Fruit fly (Drosophila melanogaster) whole organism, pupa: ENCODE data around the gene Fit1.

ENCODE experiments used
- CG10348 ChIP-seq: fragments of 200-800 bp; sonication (Bioruptor generic); IDR thresholded peaks from 2 replicates; pipeline ENCODE4 v1.3.6; 2022; ENCODE audit warnings: missing biosample characterization, missing genetic modification characterization
- CG12605 ChIP-seq: fragments of 200-800 bp; sonication (Bioruptor generic); IDR thresholded peaks from 2 replicates; pipeline ENCODE4 v1.3.6; 2022; ENCODE audit warnings: missing biosample characterization, missing genetic modification characterization
- CG13204 ChIP-seq: fragments of 200-800 bp; sonication (Bioruptor generic); optimal IDR thresholded peaks from 2 replicates; lab custom pipeline; 2018; ENCODE audit warnings: missing biosample characterization, mild to moderate bottlenecking, missing genetic modification characterization, moderate library complexity
- CG14655 ChIP-seq: fragments of 200-800 bp; sonication (Bioruptor generic); optimal IDR thresholded peaks from 3 replicates; lab custom pipeline; 2017; ENCODE audit warnings: mild to moderate bottlenecking, missing biosample characterization, missing genetic modification reagents, missing genetic modification characterization
- CG15710 ChIP-seq: fragments of 200-800 bp; sonication (Bioruptor generic); optimal IDR thresholded peaks from 2 replicates; lab custom pipeline; 2018; ENCODE audit warnings: missing biosample characterization, mild to moderate bottlenecking, missing genetic modification characterization, moderate library complexity
- CG17806 ChIP-seq: fragments of 200-800 bp; sonication (Bioruptor generic); optimal IDR thresholded peaks from 2 replicates; lab custom pipeline; 2018; ENCODE audit warnings: missing biosample characterization, mild to moderate bottlenecking, missing genetic modification characterization, moderate library complexity
- CG32121 ChIP-seq: fragments of 200-800 bp; sonication (Bioruptor generic); IDR thresholded peaks from 2 replicates; pipeline ENCODE4 v1.3.6; 2022; ENCODE audit warnings: missing biosample characterization, missing genetic modification characterization
- CG34367 ChIP-seq: fragments of 200-800 bp; sonication (Bioruptor generic); optimal IDR thresholded peaks from 2 replicates; lab custom pipeline; 2018; ENCODE audit warnings: missing biosample characterization, mild to moderate bottlenecking, missing genetic modification characterization
- CG4496 ChIP-seq: fragments of 200-800 bp; sonication (Bioruptor generic); IDR thresholded peaks from 3 replicates; pipeline ENCODE4 v1.3.6; 2022; ENCODE audit warnings: missing biosample characterization, missing genetic modification characterization
- CG8159 ChIP-seq: fragments of 200-800 bp; sonication (Bioruptor generic); optimal IDR thresholded peaks from 3 replicates; lab custom pipeline; 2018; ENCODE audit warnings: missing biosample characterization, mild to moderate bottlenecking, missing genetic modification characterization, moderate library complexity
- CG8301 ChIP-seq: fragments of 200-800 bp; sonication (Bioruptor generic); optimal IDR thresholded peaks from 2 replicates; lab custom pipeline; 2018; ENCODE audit warnings: missing biosample characterization, mild to moderate bottlenecking, missing genetic modification characterization
- CG9948 ChIP-seq: fragments of 200-800 bp; sonication (Bioruptor generic); optimal IDR thresholded peaks from 2 replicates; lab custom pipeline; 2018; ENCODE audit warnings: missing biosample characterization, mild to moderate bottlenecking, missing genetic modification characterization, moderate library complexity
- D1 ChIP-seq: fragments of 200-800 bp; sonication (Bioruptor generic); optimal IDR thresholded peaks from 2 replicates; lab custom pipeline; 2018; ENCODE audit warnings: missing biosample characterization, mild to moderate bottlenecking, missing genetic modification characterization, moderate library complexity
- EcR ChIP-seq: fragments of 200-800 bp; sonication (Bioruptor generic); optimal IDR thresholded peaks from 3 replicates; lab custom pipeline; 2019; ENCODE audit warnings: missing biosample characterization, missing genetic modification characterization, mild to moderate bottlenecking, moderate library complexity, missing genetic modification reagents
- Ets98B ChIP-seq: fragments of 200-800 bp; sonication (Bioruptor generic); IDR thresholded peaks from 2 replicates; pipeline ENCODE4 v1.3.6; 2022; ENCODE audit warnings: missing biosample characterization, missing genetic modification characterization
- Pif1A ChIP-seq: fragments of 200-800 bp; sonication (Bioruptor generic); optimal IDR thresholded peaks from 3 replicates; lab custom pipeline; 2016; ENCODE audit warnings: missing biosample characterization, missing genetic modification characterization
- Pif1B ChIP-seq: fragments of 200-800 bp; sonication (Bioruptor generic); optimal IDR thresholded peaks from 3 replicates; lab custom pipeline; 2016; ENCODE audit warnings: missing biosample characterization, missing genetic modification characterization
- Snoo ChIP-seq: fragments of 200-800 bp; sonication (Bioruptor generic); optimal IDR thresholded peaks from 3 replicates; lab custom pipeline; 2017; ENCODE audit warnings: missing biosample characterization, mild to moderate bottlenecking, missing genetic modification characterization, inconsistent platforms
- fd96Ca ChIP-seq: fragments of 200-800 bp; sonication (Bioruptor generic); IDR thresholded peaks from 3 replicates; pipeline ENCODE4 v1.3.6; 2022; ENCODE audit warnings: missing biosample characterization, missing genetic modification characterization
- gl ChIP-seq: fragments of 200-800 bp; sonication (Bioruptor generic); optimal IDR thresholded peaks from 2 replicates; lab custom pipeline; 2018; ENCODE audit warnings: missing biosample characterization, mild to moderate bottlenecking, missing genetic modification characterization
- rn ChIP-seq: fragments of 200-800 bp; sonication (Bioruptor generic); IDR thresholded peaks from 2 replicates; pipeline ENCODE4 v1.3.6; 2022; ENCODE audit warnings: missing biosample characterization, missing genetic modification characterization

Gene Fit1

DNA sequence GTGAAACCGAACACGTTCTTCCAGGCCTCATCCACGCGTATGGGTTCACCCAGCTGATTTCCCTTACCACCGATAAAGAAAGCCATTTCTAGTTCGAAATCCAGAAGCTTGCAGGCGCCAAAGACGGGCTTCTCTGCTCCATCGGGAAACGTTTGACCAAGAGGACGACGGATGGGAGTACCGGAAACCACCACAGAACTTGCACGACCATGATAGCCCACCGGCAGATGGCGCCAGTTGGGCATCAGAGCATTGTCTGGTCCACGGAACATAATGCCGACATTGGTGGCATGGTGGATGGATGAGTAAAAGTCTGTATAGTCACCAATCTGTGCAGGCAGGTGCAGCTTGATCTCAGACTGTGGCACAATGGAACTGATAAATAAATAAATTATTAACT lies 30.6 kb upstream of the Fit1 start:
- TF ChIP-seq gl (tag; lab: Kevin White, UChicago) (no peak), EcR (GFP tag; lab: Kevin White, UChicago) (no peak), Pif1A (GFP tag; lab: Kevin White, UChicago) (no peak), CG13204 (GFP tag; lab: Kevin White, UChicago) (no peak), CG34367 (no peak)

DNA sequence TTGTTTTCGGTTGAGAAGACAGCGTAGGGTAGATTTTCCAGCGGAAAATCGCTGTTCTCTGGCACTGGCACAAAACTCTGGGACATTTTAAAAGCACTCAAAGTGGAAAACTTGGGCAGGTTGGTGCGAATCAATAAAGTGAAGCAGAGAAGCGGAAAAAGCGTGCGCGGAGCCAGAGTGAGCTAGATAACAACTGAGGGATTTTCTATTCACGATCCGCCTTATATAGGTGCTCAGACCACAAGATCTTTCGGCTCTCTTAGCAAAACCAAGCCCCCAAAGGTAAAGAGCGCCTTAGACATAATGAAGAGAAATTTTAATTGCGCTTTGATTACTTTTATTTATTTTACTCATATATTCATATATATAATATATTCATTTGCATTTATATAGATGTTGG lies 29.6 kb upstream of the Fit1 start, which contains the start of gene Faa:
Gene Faa (minus strand): TSS at position 200 of the 400 bp plus-strand sequence.
- TF ChIP-seq CG10348 (GFP tag; lab: Robert Waterston, UW) (no peak), CG32121 (no peak), CG13204 (GFP tag; lab: Kevin White, UChicago) (no peak), CG12605 (GFP tag; lab: Robert Waterston, UW) (no peak), CG14655 (no peak), Pif1A (GFP tag; lab: Kevin White, UChicago) (no peak), Snoo (tag; lab: Kevin White, UChicago) (no peak)

DNA sequence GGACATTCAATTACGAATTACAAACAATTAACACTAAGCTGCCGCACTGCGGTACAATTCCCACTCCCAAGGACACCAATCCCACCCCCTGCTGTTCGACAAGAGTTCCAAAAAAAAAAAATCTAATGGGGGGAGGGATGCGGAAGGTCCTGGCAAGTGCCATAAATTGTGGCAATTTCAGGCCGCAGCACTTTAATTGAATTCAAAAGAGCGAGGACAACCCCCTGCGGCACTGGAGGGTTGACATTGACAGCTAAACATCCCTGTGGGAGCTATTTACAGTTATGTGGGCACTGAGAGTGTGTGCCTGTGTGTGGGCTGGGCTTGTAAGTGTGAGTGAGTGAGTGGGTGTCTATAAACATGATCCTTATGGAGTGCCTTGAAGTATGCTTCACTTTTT lies 26.5 kb upstream of the Fit1 start:
- no peak for TF ChIP-seq CG4496 (GFP tag; lab: Robert Waterston, UW)
- no peak for TF ChIP-seq Ets98B (GFP tag; lab: Robert Waterston, UW)
- TF ChIP-seq D1 = no peak
- TF ChIP-seq CG10348 (GFP tag; lab: Robert Waterston, UW) = no peak
- no peak for TF ChIP-seq CG13204 (GFP tag; lab: Kevin White, UChicago)

DNA sequence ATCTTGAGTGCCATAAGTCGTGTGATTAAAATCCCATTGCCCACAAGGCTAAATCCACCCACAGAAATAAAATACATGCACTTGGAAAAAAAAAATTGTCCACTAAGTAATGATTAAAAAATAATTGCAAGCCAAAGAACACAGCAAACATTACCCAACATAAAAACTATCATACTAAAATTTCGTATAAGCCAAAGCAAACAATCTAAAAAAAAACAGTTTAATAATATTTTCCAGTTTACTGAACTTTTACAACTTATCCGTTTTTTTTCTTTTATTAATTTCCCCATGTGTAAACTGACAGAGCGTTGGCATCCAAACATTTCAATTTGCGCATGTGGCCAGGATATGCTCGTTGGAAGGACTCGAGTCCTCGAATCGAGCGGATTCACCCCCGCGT lies 23.1 kb upstream of the Fit1 start:
- TF ChIP-seq CG13204 (GFP tag; lab: Kevin White, UChicago) = no peak
- TF ChIP-seq CG12605 (GFP tag; lab: Robert Waterston, UW) = no peak

DNA sequence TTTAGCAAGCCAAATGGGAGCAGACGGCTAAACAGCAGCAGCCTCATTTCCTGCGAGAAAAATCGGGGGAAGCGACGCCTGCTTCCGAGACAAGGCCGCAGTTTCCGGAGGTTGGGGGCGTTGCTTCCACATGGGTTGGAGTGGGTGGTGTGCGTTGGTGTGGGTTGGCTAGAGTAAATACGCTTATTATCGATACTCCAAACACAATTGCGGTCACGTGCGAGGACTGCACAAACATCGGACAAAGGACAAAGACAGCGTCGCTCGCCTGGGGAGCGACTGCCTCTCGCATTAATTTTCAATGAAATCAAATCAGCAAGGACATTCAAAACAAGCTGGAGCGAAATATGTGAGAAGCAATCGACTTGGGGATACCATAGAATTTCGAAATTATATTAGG lies 22.1 kb upstream of the Fit1 start:
- TF ChIP-seq CG15710 = no peak
- TF ChIP-seq CG10348 (GFP tag; lab: Robert Waterston, UW) = no peak
- no peak for TF ChIP-seq CG13204 (GFP tag; lab: Kevin White, UChicago)
- no peak for TF ChIP-seq Snoo (tag; lab: Kevin White, UChicago)
- TF ChIP-seq Ets98B (GFP tag; lab: Robert Waterston, UW) = no peak
- TF ChIP-seq Pif1A (GFP tag; lab: Kevin White, UChicago) = no peak
- no peak for TF ChIP-seq CG12605 (GFP tag; lab: Robert Waterston, UW)
- TF ChIP-seq CG34367 = no peak
- no peak for TF ChIP-seq D1
- TF ChIP-seq CG9948 (tag; lab: Kevin White, UChicago) = no peak
- TF ChIP-seq Pif1B (GFP tag; lab: Kevin White, UChicago) = no peak
- no peak for TF ChIP-seq CG17806
- TF ChIP-seq fd96Ca (GFP tag; lab: Robert Waterston, UW) = no peak

DNA sequence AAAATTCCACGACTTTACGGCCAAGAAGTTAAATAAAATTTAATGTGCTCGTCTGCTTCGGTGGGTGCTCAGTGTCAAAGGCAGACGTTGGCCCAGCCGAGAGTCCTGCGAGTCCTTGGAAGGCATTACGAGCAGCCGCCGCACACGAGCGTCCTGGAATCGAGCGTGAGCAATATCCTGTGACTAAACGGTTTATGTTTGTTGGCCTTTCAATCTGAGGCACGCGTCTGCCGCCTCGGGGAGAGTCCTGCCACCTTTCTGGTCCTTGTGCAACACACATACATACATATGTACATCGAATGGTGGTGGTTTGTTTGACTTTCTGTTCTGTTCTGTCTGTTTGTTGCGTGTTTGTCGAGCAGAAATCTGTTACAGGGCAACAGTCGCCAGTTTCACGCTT lies 19.9 kb upstream of the Fit1 start:
- no peak for TF ChIP-seq CG8159 (tag; lab: Kevin White, UChicago)
- TF ChIP-seq, all 21 proteins: peak for 0

DNA sequence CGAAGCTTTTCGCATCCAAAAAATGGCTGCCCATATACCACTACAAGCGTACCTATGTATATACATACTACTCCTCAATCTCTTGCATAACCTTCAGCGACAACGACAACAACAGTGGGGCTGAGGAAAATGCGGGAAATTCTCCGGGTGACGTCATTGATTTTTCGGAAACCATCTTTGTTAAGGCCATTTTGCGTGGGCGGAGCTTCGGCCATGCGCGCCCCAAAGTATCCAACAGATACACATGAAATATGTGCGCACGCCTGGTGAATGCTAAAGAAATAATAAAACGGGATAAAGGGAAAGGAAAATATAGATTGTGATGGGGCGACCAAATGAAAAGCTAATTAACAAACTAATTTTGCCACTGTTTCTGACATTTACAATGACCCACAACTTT lies 17.5 kb upstream of the Fit1 start:
- no peak for TF ChIP-seq CG32121

DNA sequence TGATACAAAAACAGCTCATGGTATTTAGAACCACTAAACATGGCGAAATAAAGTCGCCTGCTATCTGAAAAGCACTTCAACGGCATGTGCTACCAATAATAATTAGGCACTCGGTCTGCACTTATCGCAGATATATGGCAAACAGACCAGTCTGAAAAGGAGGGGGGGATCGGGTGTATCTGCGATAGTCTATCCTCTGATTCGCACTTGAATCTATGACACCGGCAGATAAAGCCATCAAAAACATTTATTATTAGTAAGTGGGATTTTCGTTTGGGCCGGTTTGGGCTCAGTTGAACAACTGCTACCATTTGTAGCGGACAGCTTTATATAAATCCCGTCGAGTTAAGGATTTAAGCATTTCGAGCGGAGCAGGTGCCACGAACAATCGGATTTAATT lies 16.1 kb upstream of the Fit1 start, which contains the start of gene CG14989:
Gene CG14989 (plus strand): TSS at position 301 of the 400 bp plus-strand sequence.
- no peak for TF ChIP-seq Pif1A (GFP tag; lab: Kevin White, UChicago)
- TF ChIP-seq CG10348 (GFP tag; lab: Robert Waterston, UW) = no peak
- no peak for TF ChIP-seq fd96Ca (GFP tag; lab: Robert Waterston, UW)
- no peak for TF ChIP-seq Snoo (tag; lab: Kevin White, UChicago)
- no peak for TF ChIP-seq rn (GFP tag; lab: Robert Waterston, UW)
- no peak for TF ChIP-seq EcR (GFP tag; lab: Kevin White, UChicago)
- no peak for TF ChIP-seq D1
- no peak for TF ChIP-seq CG13204 (GFP tag; lab: Kevin White, UChicago)
- no peak for TF ChIP-seq Ets98B (GFP tag; lab: Robert Waterston, UW)
- no peak for TF ChIP-seq CG9948 (tag; lab: Kevin White, UChicago)
- no peak for TF ChIP-seq Pif1B (GFP tag; lab: Kevin White, UChicago)
- TF ChIP-seq CG17806 = no peak
- TF ChIP-seq CG4496 (GFP tag; lab: Robert Waterston, UW) = no peak
- TF ChIP-seq CG12605 (GFP tag; lab: Robert Waterston, UW) = no peak
- TF ChIP-seq CG8301 (tag; lab: Kevin White, UChicago) = no peak
- TF ChIP-seq CG15710 = no peak
